Worm (Caenorhabditis elegans) whole organism, L4 larva: ENCODE data around the gene B0303.14.
A peak's percentile ranks its signal among the peaks of the same experiment; 100 is the strongest.

ENCODE experiments used
- D1046.2 ChIP-seq: fragments of 200-800 bp; sonication (Bioruptor generic); IDR thresholded peaks from 2 replicates; pipeline ENCODE4 v1.3.6; 2022; ENCODE audit warnings: missing genetic modification characterization, missing compliant biosample characterization
- F10B5.3 ChIP-seq: sonication (generic microtip); optimal IDR thresholded peaks from 2 replicates; lab custom pipeline; 2016; ENCODE audit warnings: mild to moderate bottlenecking, missing genetic modification characterization, missing compliant biosample characterization
- F26F4.8 ChIP-seq: fragments of 200-800 bp; sonication (Bioruptor generic); conservative IDR thresholded peaks from 2 replicates; pipeline ENCODE4 v1.3.6; 2022; ENCODE audit warnings: missing genetic modification characterization, missing compliant biosample characterization
- F44E2.7 ChIP-seq: fragments of 200-800 bp; sonication (Bioruptor generic); IDR thresholded peaks from 2 replicates; pipeline ENCODE4 v2.1.2; 2022; ENCODE audit warnings: missing genetic modification characterization, missing compliant biosample characterization
- T20F7.1 ChIP-seq: fragments of 200-800 bp; sonication (Bioruptor generic); optimal IDR thresholded peaks from 2 replicates; lab custom pipeline; 2018; ENCODE audit warnings: mild to moderate bottlenecking, missing genetic modification characterization, missing compliant biosample characterization
- Y48G9A.11 ChIP-seq: fragments of 200-800 bp; sonication (Bioruptor generic); IDR thresholded peaks from 2 replicates; pipeline ENCODE4 v1.3.6; 2022; ENCODE audit warnings: missing genetic modification reagents, missing genetic modification characterization, missing compliant biosample characterization
- Y75B8A.6 ChIP-seq: fragments of 200-800 bp; sonication (Bioruptor generic); IDR thresholded peaks from 2 replicates; pipeline ENCODE4 v1.3.6; 2022; ENCODE audit warnings: missing genetic modification reagents, missing genetic modification characterization, missing compliant biosample characterization
- arid-1 ChIP-seq: fragments of 200-800 bp; sonication (Bioruptor generic); conservative IDR thresholded peaks from 2 replicates; pipeline ENCODE4 v1.3.6; 2022; ENCODE audit warnings: missing genetic modification reagents, missing genetic modification characterization, missing compliant biosample characterization
- ceh-20 ChIP-seq: fragments of 200-800 bp; sonication (Bioruptor generic); IDR thresholded peaks from 2 replicates; pipeline ENCODE4 v1.3.6; 2022; ENCODE audit warnings: missing genetic modification reagents, missing genetic modification characterization, missing compliant biosample characterization
- ceh-44 ChIP-seq: fragments of 200-800 bp; sonication (Bioruptor generic); IDR thresholded peaks from 2 replicates; pipeline ENCODE4 v1.3.6; 2022; ENCODE audit warnings: missing genetic modification reagents, missing genetic modification characterization, missing compliant biosample characterization
- daf-16 ChIP-seq, 3 experiments: sonication (generic microtip); optimal IDR thresholded peaks; 2 replicates each; lab custom pipeline; 2016 to 2017; ENCODE audit warnings: missing genetic modification characterization in 3 of 3, missing genetic modification reagents in 3 of 3, mild to moderate bottlenecking in 2 of 3, missing compliant biosample characterization in 2 of 3, missing biosample characterization in 1 of 3, moderate library complexity in 1 of 3
- dpl-1 ChIP-seq: fragments of 150-350 bp; optimal IDR thresholded peaks from 2 replicates; lab custom pipeline; 2014; ENCODE audit warnings: missing biosample characterization, missing genetic modification reagents, missing genetic modification characterization
- dve-1 ChIP-seq: sonication (generic microtip); optimal IDR thresholded peaks from 2 replicates; lab custom pipeline; 2017; ENCODE audit warnings: antibody characterized with exemption, mild to moderate bottlenecking, missing genetic modification characterization, missing compliant biosample characterization; ENCODE audit not compliant: insufficient read depth
- egl-43 ChIP-seq: fragments of 200-800 bp; sonication (Bioruptor generic); IDR thresholded peaks from 2 replicates; pipeline ENCODE4 v1.3.6; 2022; ENCODE audit warnings: missing genetic modification reagents, missing genetic modification characterization, missing compliant biosample characterization
- fkh-10 ChIP-seq: fragments of 150-350 bp; optimal IDR thresholded peaks from 2 replicates; lab custom pipeline; 2014; ENCODE audit warnings: missing biosample characterization, missing genetic modification reagents, missing genetic modification characterization
- fos-1 ChIP-seq: fragments of 150-350 bp; optimal IDR thresholded peaks from 2 replicates; lab custom pipeline; 2014; ENCODE audit warnings: missing biosample characterization, missing genetic modification characterization
- hif-1 ChIP-seq, 2 experiments: sonication (generic microtip); optimal IDR thresholded peaks; 2 replicates each; lab custom pipeline; 2016 to 2017; ENCODE audit warnings: missing compliant biosample characterization in 2 of 2, missing genetic modification characterization in 2 of 2, missing genetic modification reagents in 2 of 2, missing genotype in 2 of 2, mild to moderate bottlenecking in 1 of 2
- hlh-11 ChIP-seq: fragments of 200-800 bp; sonication (Bioruptor generic); optimal IDR thresholded peaks from 2 replicates; lab custom pipeline; 2018; ENCODE audit warnings: mild to moderate bottlenecking, missing genetic modification characterization, missing compliant biosample characterization
- hlh-30 ChIP-seq: sonication (generic microtip); optimal IDR thresholded peaks from 2 replicates; lab custom pipeline; 2017; ENCODE audit warnings: antibody characterized with exemption, mild to moderate bottlenecking, missing genetic modification characterization, missing compliant biosample characterization; ENCODE audit not compliant: insufficient read depth
- hmg-1.1 ChIP-seq: fragments of 200-800 bp; sonication (Bioruptor generic); IDR thresholded peaks from 2 replicates; pipeline ENCODE4 v1.3.6; 2022; ENCODE audit warnings: missing genetic modification reagents, missing genetic modification characterization, missing compliant biosample characterization
- lin-1 ChIP-seq: fragments of 200-800 bp; sonication (Bioruptor generic); IDR thresholded peaks from 2 replicates; pipeline ENCODE4 v1.3.6; 2022; ENCODE audit warnings: missing genetic modification reagents, missing genetic modification characterization, missing compliant biosample characterization
- lin-13 ChIP-seq: fragments of 150-350 bp; optimal IDR thresholded peaks from 2 replicates; lab custom pipeline; 2014; ENCODE audit warnings: missing biosample characterization, missing genetic modification reagents, missing genetic modification characterization
- lin-15B ChIP-seq: fragments of 150-350 bp; sonication (generic microtip); optimal IDR thresholded peaks from 3 replicates; lab custom pipeline; 2014; ENCODE audit warnings: missing biosample characterization, missing genetic modification characterization
- lin-29 ChIP-seq: fragments of 200-800 bp; sonication (Bioruptor generic); IDR thresholded peaks from 2 replicates; pipeline ENCODE4 v1.3.6; 2022; ENCODE audit warnings: missing genetic modification reagents, missing genetic modification characterization, missing compliant biosample characterization
- lin-38 ChIP-seq: fragments of 200-800 bp; sonication (Bioruptor generic); IDR thresholded peaks from 2 replicates; pipeline ENCODE4 v1.3.6; 2022; ENCODE audit warnings: missing genetic modification reagents, missing genetic modification characterization, missing compliant biosample characterization
- lir-3 ChIP-seq: sonication (generic microtip); optimal IDR thresholded peaks from 2 replicates; lab custom pipeline; 2016; ENCODE audit warnings: mild to moderate bottlenecking, missing genetic modification characterization, missing compliant biosample characterization
- lsy-2 ChIP-seq, 2 experiments: fragments of 150-350 bp in 1 of 2; sonication (generic microtip) in 1 of 2; optimal IDR thresholded peaks; 2 replicates each; lab custom pipeline; 2014 to 2017; ENCODE audit warnings: missing biosample characterization in 2 of 2, missing genetic modification characterization in 2 of 2
- madf-5 ChIP-seq, 2 experiments: fragments of 200-800 bp; sonication (Bioruptor generic); IDR thresholded peaks; 2 replicates each; pipeline ENCODE4 v1.3.6; 2022; ENCODE audit warnings: missing compliant biosample characterization in 2 of 2, missing genetic modification characterization in 2 of 2
- mdt-29 ChIP-seq: fragments of 200-800 bp; sonication (Bioruptor generic); IDR thresholded peaks from 2 replicates; pipeline ENCODE4 v1.3.6; 2022; ENCODE audit warnings: missing genetic modification reagents, missing genetic modification characterization, missing compliant biosample characterization
- mep-1 ChIP-seq: fragments of 150-350 bp; sonication (generic microtip); optimal IDR thresholded peaks from 3 replicates; lab custom pipeline; 2014; ENCODE audit warnings: missing biosample characterization, missing genetic modification characterization
- mes-2 ChIP-seq: sonication (generic microtip); optimal IDR thresholded peaks from 2 replicates; lab custom pipeline; 2016; ENCODE audit warnings: missing genotype, mild to moderate bottlenecking, missing genetic modification characterization, missing compliant biosample characterization; ENCODE audit not compliant: poor library complexity, severe bottlenecking
- nhr-102 ChIP-seq: sonication (generic microtip); optimal IDR thresholded peaks from 2 replicates; lab custom pipeline; 2016; ENCODE audit warnings: mild to moderate bottlenecking, missing genetic modification characterization, moderate library complexity, missing compliant biosample characterization
- nhr-77 ChIP-seq: fragments of 150-350 bp; optimal IDR thresholded peaks from 2 replicates; lab custom pipeline; 2014; ENCODE audit warnings: missing biosample characterization, missing genetic modification characterization
- pha-4 ChIP-seq, 2 experiments: fragments of 150-350 bp in 1 of 2; fragments of 200-800 bp in 1 of 2; sonication (Bioruptor generic) in 1 of 2; IDR thresholded peaks in 1 of 2; optimal IDR thresholded peaks in 1 of 2; 2 replicates each; pipeline versions ENCODE4 v1.3.6 to Lab custom; 2014 to 2022; ENCODE audit warnings: missing genetic modification characterization in 2 of 2, missing genetic modification reagents in 2 of 2, missing biosample characterization in 1 of 2, missing compliant biosample characterization in 1 of 2
- set-16 ChIP-seq: fragments of 200-800 bp; sonication (Bioruptor generic); IDR thresholded peaks from 2 replicates; pipeline ENCODE4 v1.3.6; 2022; ENCODE audit warnings: missing genetic modification reagents, missing genetic modification characterization, missing compliant biosample characterization
- tag-97 ChIP-seq: fragments of 200-800 bp; sonication (Bioruptor generic); IDR thresholded peaks from 2 replicates; pipeline ENCODE4 v1.3.6; 2022; ENCODE audit warnings: missing genetic modification characterization, missing compliant biosample characterization
- unc-130 ChIP-seq: sonication (generic microtip); optimal IDR thresholded peaks from 2 replicates; lab custom pipeline; 2016; ENCODE audit warnings: missing genetic modification reagents, missing genetic modification characterization, missing compliant biosample characterization
- vab-7 ChIP-seq: fragments of 200-800 bp; sonication (Bioruptor generic); IDR thresholded peaks from 2 replicates; pipeline ENCODE4 v1.3.6; 2022; ENCODE audit warnings: missing genetic modification reagents, missing genetic modification characterization, missing compliant biosample characterization
- zag-1 ChIP-seq: fragments of 150-350 bp; optimal IDR thresholded peaks from 2 replicates; lab custom pipeline; 2014; ENCODE audit warnings: missing biosample characterization, missing genetic modification characterization
- zfp-3 ChIP-seq: fragments of 200-800 bp; sonication (Bioruptor generic); conservative IDR thresholded peaks from 2 replicates; pipeline ENCODE4 v1.3.6; 2022; ENCODE audit warnings: missing genetic modification reagents, missing genetic modification characterization, missing compliant biosample characterization
- ztf-7 ChIP-seq: fragments of 150-350 bp; optimal IDR thresholded peaks from 2 replicates; lab custom pipeline; 2014; ENCODE audit warnings: missing biosample characterization, missing genetic modification characterization

Gene B0303.14

DNA sequence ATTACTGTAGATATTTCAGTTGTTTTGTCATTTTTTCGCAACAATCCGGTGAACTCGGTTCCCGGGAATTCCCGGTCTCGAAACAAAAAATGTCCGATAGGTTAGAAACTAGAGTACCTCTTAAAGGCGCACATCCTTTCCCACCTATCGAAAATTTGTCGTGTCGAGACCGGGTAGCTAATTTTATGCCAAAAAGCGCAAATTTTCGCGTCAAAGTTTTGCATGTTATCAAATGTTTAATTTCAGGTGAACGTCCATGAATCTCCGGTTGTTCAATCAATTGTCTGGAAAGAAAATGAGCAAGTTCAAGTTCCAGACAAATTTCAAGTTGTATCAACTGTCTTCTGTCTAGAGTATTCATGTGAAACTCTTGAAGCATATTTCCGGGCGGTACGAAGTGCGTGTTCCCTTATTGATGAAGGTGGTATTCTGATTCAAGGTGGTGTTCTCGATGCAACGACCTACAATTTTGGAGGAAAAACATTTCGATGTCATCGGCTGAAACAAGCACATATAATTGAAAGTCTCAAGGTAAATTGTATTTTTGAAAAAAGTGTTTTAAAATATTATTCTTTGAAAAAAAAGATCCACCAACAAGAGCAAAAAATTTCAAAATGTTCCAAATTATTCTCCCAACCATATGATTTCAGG, 30.3 kb downstream of the B0303.14 start (continued):
- TF ChIP-seq lsy-2 (tag; optimal IDR thresholded peaks at IDR 0.05; lab: Kevin White, UChicago) (no peak), madf-5 (GFP tag; IDR thresholded peaks at IDR 0.05; lab: Robert Waterston, UW) (no peak), zfp-3 (peak; percentile 71; the same call in 1 of the 2 replicates), fkh-10 (no peak)

ce11 chrIII:8684421-8684820, 31.6 kb downstream of the B0303.14 start, which contains the start of gene anmt-1:
Gene anmt-1, plus strand, starts transcription at chrIII:8684808.
- TF ChIP-seq lin-15B (no peak), lir-3 (tag; lab: Kevin White, UChicago) (no peak), mes-2 (peak; percentile 45), tag-97 (GFP tag; lab: Robert Waterston, UW) (no peak), lin-13 (GFP tag; lab: Kevin White, UChicago) (no peak), F44E2.7 (GFP tag; lab: Robert Waterston, UW) (no peak), mdt-29 (GFP tag; lab: Robert Waterston, UW) (no peak), fos-1 (no peak)
- TF ChIP-seq, all 104 proteins: peak for 1

ce11 chrIII:8683679-8684263, 32.2 kb downstream of the B0303.14 start, which contains the start of gene fli-1:
Gene fli-1, minus strand, starts transcription at chrIII:8683736.
- TF ChIP-seq Y48G9A.11 (GFP tag; lab: Robert Waterston, UW) (0 out of 2 replicates have a peak, but pooled peaks have one; percentile 27), F10B5.3 (tag; lab: Kevin White, UChicago) (no peak), unc-130 (GFP tag; lab: Kevin White, UChicago) (peak; percentile 90), dpl-1 (peak; percentile 39), hif-1 (tag; optimal IDR thresholded peaks at IDR 0.05; lab: Kevin White, UChicago) (peak in 1 of 2 experiments; percentile 66), hlh-30 (tag; lab: Kevin White, UChicago) (peak; percentile 22), mep-1 (tag; lab: Kevin White, UChicago) (peak; percentile 7), mes-2 (peak; percentile 94), lsy-2 (tag; optimal IDR thresholded peaks at IDR 0.05; lab: Kevin White, UChicago) (peak in 1 of 2 experiments; percentile 35), Y75B8A.6 (GFP tag; lab: Robert Waterston, UW) (no peak), zag-1 (tag; lab: Kevin White, UChicago) (no peak), daf-16 (GFP tag; optimal IDR thresholded peaks at IDR 0.05; lab: Kevin White, UChicago) (no peak), daf-16 (tag; optimal IDR thresholded peaks at IDR 0.05; lab: Kevin White, UChicago) (peak; percentile 60), egl-43 (GFP tag; lab: Robert Waterston, UW) (no peak), lin-38 (GFP tag; lab: Robert Waterston, UW) (peak; percentile 60), ztf-7 (tag; lab: Kevin White, UChicago) (no peak)

DNA sequence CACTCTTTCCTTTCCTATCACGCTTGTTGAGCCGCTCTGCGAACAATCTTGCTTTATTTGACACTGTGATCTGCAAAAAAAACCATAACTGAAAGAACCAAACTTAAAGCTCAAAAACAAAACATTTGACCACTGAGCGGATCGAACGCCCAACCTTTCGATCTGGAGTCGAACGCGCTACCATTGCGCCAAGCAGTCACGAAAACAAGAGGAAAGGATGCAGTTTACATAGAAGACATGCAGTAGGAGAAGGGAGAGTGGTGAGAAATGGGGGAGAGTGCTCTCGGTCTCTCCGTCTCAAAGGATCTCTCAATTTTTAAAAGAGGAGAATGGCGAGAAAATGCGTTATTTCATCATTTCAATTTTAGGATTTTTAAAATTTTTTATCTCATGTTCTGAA, 37.6 kb downstream of the B0303.14 start:
- peak; percentile 36 to 68 for TF ChIP-seq lsy-2 (tag; optimal IDR thresholded peaks at IDR 0.05; lab: Kevin White, UChicago)
- peak; percentile 90 for TF ChIP-seq arid-1
- peak; percentile 94 for TF ChIP-seq F26F4.8
- TF ChIP-seq nhr-102 (tag; lab: Kevin White, UChicago): peak; percentile 75
- peak; percentile 85 for TF ChIP-seq ceh-20
- peak; percentile 74; the same call in 1 of the 2 replicates for TF ChIP-seq ceh-44 (GFP tag; lab: Robert Waterston, UW)
- peak; percentile 93 for TF ChIP-seq pha-4 (GFP tag; IDR thresholded peaks at IDR 0.05; lab: Robert Waterston, UW)
- TF ChIP-seq pha-4 (tag; optimal IDR thresholded peaks at IDR 0.05; lab: Kevin White, UChicago): no peak
- TF ChIP-seq set-16 (GFP tag; lab: Robert Waterston, UW): peak; percentile 29; the same call in 1 of the 2 replicates
- peak; percentile 58 for TF ChIP-seq dve-1
- peak; percentile 92 for TF ChIP-seq lin-1 (GFP tag; lab: Robert Waterston, UW)
- TF ChIP-seq fos-1: no peak
- TF ChIP-seq mes-2: peak; percentile 82
- no peak for TF ChIP-seq nhr-77 (tag; lab: Kevin White, UChicago)
- TF ChIP-seq T20F7.1 (GFP tag; lab: Kevin White, UChicago): peak; percentile 73
- TF ChIP-seq hmg-1.1 (GFP tag; lab: Robert Waterston, UW): peak; percentile 96
- peak; percentile 90 for TF ChIP-seq vab-7 (GFP tag; lab: Robert Waterston, UW)
- peak; percentile 57; the same call in 1 of the 2 replicates for TF ChIP-seq mdt-29 (GFP tag; lab: Robert Waterston, UW)
- TF ChIP-seq lin-29 (GFP tag; lab: Robert Waterston, UW): peak; percentile 65; the same call in 1 of the 2 replicates
- TF ChIP-seq D1046.2 (GFP tag; lab: Robert Waterston, UW): no peak
- peak; percentile 46 for TF ChIP-seq hlh-11 (tag; lab: Kevin White, UChicago)
